Fruit fly (Drosophila melanogaster) whole organism, embryonic: ENCODE data around the gene Syx8.

Experiments used
- Adf1 ChIP-seq: fragments of 200-800 bp; sonication (Bioruptor generic); IDR thresholded peaks from 2 replicates; pipeline ENCODE4 v1.3.6; 2022; ENCODE audit warnings: missing biosample characterization, missing genetic modification characterization
- Asciz ChIP-seq: fragments of 200-800 bp; sonication (Bioruptor generic); optimal IDR thresholded peaks from 2 replicates; lab custom pipeline; 2017; ENCODE audit warnings: missing biosample characterization, mild to moderate bottlenecking, missing genetic modification characterization, missing genetic modification reagents
- Awh ChIP-seq: fragments of 200-800 bp; sonication (Bioruptor generic); IDR thresholded peaks from 2 replicates; pipeline ENCODE4, ENCODE4 v1.3.6; 2022; ENCODE audit warnings: missing biosample characterization, missing genetic modification characterization
- CG10209 ChIP-seq: fragments of 200-800 bp; sonication (Bioruptor generic); optimal IDR thresholded peaks from 3 replicates; lab custom pipeline; 2017; ENCODE audit warnings: missing biosample characterization, mild to moderate bottlenecking, missing genetic modification characterization, missing genetic modification reagents
- CG10431 ChIP-seq: fragments of 200-800 bp; sonication (Bioruptor generic); optimal IDR thresholded peaks from 3 replicates; lab custom pipeline; 2018; ENCODE audit warnings: missing biosample characterization, mild to moderate bottlenecking, missing genetic modification characterization
- CG11695 ChIP-seq: fragments of 200-800 bp; sonication (Bioruptor generic); IDR thresholded peaks from 3 replicates; pipeline ENCODE4 v1.3.6; 2022; ENCODE audit warnings: missing biosample characterization, missing genetic modification characterization
- CG12071 ChIP-seq: fragments of 200-800 bp; sonication (Bioruptor generic); optimal IDR thresholded peaks from 3 replicates; lab custom pipeline; 2018; ENCODE audit warnings: missing biosample characterization, mild to moderate bottlenecking, missing genetic modification characterization
- CG14050 ChIP-seq: fragments of 200-800 bp; sonication (Bioruptor generic); IDR thresholded peaks from 3 replicates; pipeline ENCODE4 v1.3.6; 2022; ENCODE audit warnings: missing biosample characterization, missing genetic modification characterization
- CG14441 ChIP-seq: fragments of 200-800 bp; sonication (Bioruptor generic); IDR thresholded peaks from 2 replicates; pipeline ENCODE4 v1.3.6; 2022; ENCODE audit warnings: missing biosample characterization, missing genetic modification characterization
- CG15269 ChIP-seq: fragments of 200-800 bp; sonication (Bioruptor generic); optimal IDR thresholded peaks from 2 replicates; lab custom pipeline; 2018; ENCODE audit warnings: missing biosample characterization, mild to moderate bottlenecking, missing genetic modification characterization, moderate library complexity
- CG16779 ChIP-seq: fragments of 200-800 bp; sonication (Bioruptor generic); IDR thresholded peaks from 2 replicates; pipeline ENCODE4 v1.3.6; 2022; ENCODE audit warnings: missing biosample characterization, missing genetic modification characterization
- CG17802 ChIP-seq: fragments of 200-800 bp; sonication (Bioruptor generic); optimal IDR thresholded peaks from 2 replicates; lab custom pipeline; 2018; ENCODE audit warnings: missing biosample characterization, mild to moderate bottlenecking, missing genetic modification characterization, moderate library complexity
- CG3281 ChIP-seq: fragments of 200-800 bp; sonication (Bioruptor generic); optimal IDR thresholded peaks from 3 replicates; lab custom pipeline; 2017; ENCODE audit warnings: missing biosample characterization, mild to moderate bottlenecking, missing genetic modification characterization
- CG5180 ChIP-seq: fragments of 200-800 bp; sonication (Bioruptor generic); optimal IDR thresholded peaks from 3 replicates; lab custom pipeline; 2017; ENCODE audit warnings: missing biosample characterization, missing genetic modification characterization, mild to moderate bottlenecking, moderate library complexity, missing genetic modification reagents
- CG6689 ChIP-seq: fragments of 200-800 bp; sonication (Bioruptor generic); IDR thresholded peaks from 2 replicates; pipeline ENCODE4 v1.3.6; 2022; ENCODE audit warnings: missing biosample characterization, missing genetic modification characterization
- CG8765 ChIP-seq: fragments of 200-800 bp; sonication (Bioruptor generic); IDR thresholded peaks from 2 replicates; pipeline ENCODE4 v1.3.6; 2022; ENCODE audit warnings: missing biosample characterization, missing genetic modification characterization
- CG8924 ChIP-seq: fragments of 200-800 bp; optimal IDR thresholded peaks from 3 replicates; lab custom pipeline; 2019; ENCODE audit warnings: missing biosample characterization, mild to moderate bottlenecking, missing genetic modification characterization, moderate library complexity
- CG9437 ChIP-seq: fragments of 200-800 bp; sonication (Bioruptor generic); optimal IDR thresholded peaks from 2 replicates; lab custom pipeline; 2018; ENCODE audit warnings: missing biosample characterization, mild to moderate bottlenecking, missing genetic modification characterization
- CG9797 ChIP-seq: fragments of 200-800 bp; sonication (Bioruptor generic); optimal IDR thresholded peaks from 3 replicates; lab custom pipeline; 2018; ENCODE audit warnings: missing biosample characterization, mild to moderate bottlenecking, missing genetic modification characterization
- CG9876 ChIP-seq: fragments of 200-800 bp; sonication (Bioruptor generic); optimal IDR thresholded peaks from 2 replicates; lab custom pipeline; 2016; ENCODE audit warnings: missing biosample characterization, missing genetic modification characterization
- Dip3 ChIP-seq: fragments of 200-800 bp; sonication (Bioruptor generic); optimal IDR thresholded peaks from 3 replicates; lab custom pipeline; 2016; ENCODE audit warnings: missing biosample characterization, missing genetic modification characterization
- Ets97D ChIP-seq: fragments of 200-800 bp; sonication (Bioruptor generic); optimal IDR thresholded peaks from 3 replicates; lab custom pipeline; 2016; ENCODE audit warnings: missing biosample characterization, missing genetic modification characterization
- Fer2 ChIP-seq: fragments of 200-800 bp; sonication (Bioruptor generic); optimal IDR thresholded peaks from 2 replicates; lab custom pipeline; 2018; ENCODE audit warnings: missing biosample characterization, mild to moderate bottlenecking, missing genetic modification characterization, moderate library complexity
- Kr ChIP-seq: fragments of 200-800 bp; sonication (Bioruptor generic); optimal IDR thresholded peaks from 2 replicates; lab custom pipeline; 2017; ENCODE audit warnings: missing biosample characterization, mild to moderate bottlenecking, missing genetic modification characterization
- Mes4 ChIP-seq: fragments of 200-800 bp; sonication (Bioruptor generic); optimal IDR thresholded peaks from 2 replicates; lab custom pipeline; 2016; ENCODE audit warnings: missing biosample characterization, missing genetic modification characterization
- Myb ChIP-seq: fragments of 200-800 bp; sonication (Bioruptor generic); optimal IDR thresholded peaks from 2 replicates; lab custom pipeline; 2016; ENCODE audit warnings: missing biosample characterization, missing genetic modification characterization
- Neu2 ChIP-seq: fragments of 200-800 bp; sonication (Bioruptor generic); optimal IDR thresholded peaks from 3 replicates; lab custom pipeline; 2016; ENCODE audit warnings: missing biosample characterization, missing genetic modification characterization, borderline replicate concordance
- Sox102F ChIP-seq: fragments of 200-800 bp; sonication (Bioruptor generic); optimal IDR thresholded peaks from 2 replicates; lab custom pipeline; 2018; ENCODE audit warnings: missing biosample characterization, mild to moderate bottlenecking, missing genetic modification characterization, moderate library complexity
- Ssrp ChIP-seq: fragments of 200-800 bp; sonication (Bioruptor generic); optimal IDR thresholded peaks from 2 replicates; lab custom pipeline; 2018; ENCODE audit warnings: missing biosample characterization, mild to moderate bottlenecking, missing genetic modification characterization, moderate library complexity
- Vsx1 ChIP-seq: fragments of 200-800 bp; sonication (Bioruptor generic); optimal IDR thresholded peaks from 2 replicates; lab custom pipeline; 2017; ENCODE audit warnings: missing biosample characterization, mild to moderate bottlenecking, missing genetic modification characterization, missing genetic modification reagents
- YL-1 ChIP-seq: fragments of 200-800 bp; sonication (Bioruptor generic); optimal IDR thresholded peaks from 3 replicates; lab custom pipeline; 2017; ENCODE audit warnings: missing biosample characterization, mild to moderate bottlenecking, missing genetic modification characterization
- bigmax ChIP-seq: fragments of 200-800 bp; sonication (Bioruptor generic); optimal IDR thresholded peaks from 2 replicates; lab custom pipeline; 2018; ENCODE audit warnings: missing biosample characterization, mild to moderate bottlenecking, missing genetic modification characterization
- br ChIP-seq: fragments of >200 bp; optimal IDR thresholded peaks from 2 replicates; lab custom pipeline; 2017
- chif ChIP-seq, 2 experiments: fragments of 200-800 bp; sonication (Bioruptor generic); optimal IDR thresholded peaks; 3 replicates each; lab custom pipeline; 2016; ENCODE audit warnings: missing biosample characterization in 2 of 2, missing genetic modification characterization in 2 of 2
- danr ChIP-seq: fragments of 200-800 bp; sonication (Bioruptor generic); IDR thresholded peaks from 2 replicates; pipeline ENCODE4 v1.3.6; 2022; ENCODE audit warnings: missing biosample characterization, missing genetic modification characterization
- dm ChIP-seq: fragments of 200-800 bp; sonication (Bioruptor generic); optimal IDR thresholded peaks from 3 replicates; lab custom pipeline; 2016; ENCODE audit warnings: missing biosample characterization, missing genetic modification characterization
- dpn ChIP-seq, 2 experiments: fragments of 200-800 bp; sonication (Bioruptor generic); optimal IDR thresholded peaks; 3 replicates each; lab custom pipeline; 2016; ENCODE audit warnings: missing biosample characterization in 2 of 2, missing genetic modification characterization in 2 of 2
- exex ChIP-seq: fragments of 200-800 bp; sonication (Bioruptor generic); optimal IDR thresholded peaks from 4 replicates; lab custom pipeline; 2018; ENCODE audit warnings: missing biosample characterization, mild to moderate bottlenecking, missing genetic modification characterization, moderate library complexity
- gfzf ChIP-seq: fragments of 200-800 bp; sonication (Bioruptor generic); optimal IDR thresholded peaks from 2 replicates; lab custom pipeline; 2016; ENCODE audit warnings: missing biosample characterization, mild to moderate bottlenecking, missing genetic modification characterization, moderate library complexity
- kni ChIP-seq: fragments of 200-800 bp; sonication (Bioruptor generic); optimal IDR thresholded peaks from 3 replicates; lab custom pipeline; 2017; ENCODE audit warnings: mild to moderate bottlenecking, missing biosample characterization, missing genetic modification reagents, missing genetic modification characterization
- knrl ChIP-seq: fragments of 200-800 bp; sonication (Bioruptor generic); IDR thresholded peaks from 3 replicates; pipeline ENCODE4 v1.3.6; 2022; ENCODE audit warnings: missing biosample characterization, missing genetic modification characterization; ENCODE audit not compliant: partially characterized antibody
- lab ChIP-seq: fragments of 200-800 bp; sonication (Bioruptor generic); optimal IDR thresholded peaks from 3 replicates; lab custom pipeline; 2017; ENCODE audit warnings: missing biosample characterization, missing genetic modification characterization, mild to moderate bottlenecking, moderate library complexity, missing genetic modification reagents
- lbe ChIP-seq: fragments of 200-800 bp; sonication (Bioruptor generic); optimal IDR thresholded peaks from 2 replicates; lab custom pipeline; 2016; ENCODE audit warnings: missing biosample characterization, mild to moderate bottlenecking, missing genetic modification characterization
- lola ChIP-seq, 3 experiments: fragments of >200 bp in 2 of 3; fragments of 200-800 bp in 1 of 3; sonication (Bioruptor generic) in 1 of 3; optimal IDR thresholded peaks; 2 replicates each; lab custom pipeline; 2017 to 2019; ENCODE audit warnings: missing biosample characterization in 3 of 3, missing genetic modification characterization in 3 of 3, mild to moderate bottlenecking in 1 of 3, moderate library complexity in 1 of 3
- pros ChIP-seq: fragments of 200-800 bp; sonication (Bioruptor generic); optimal IDR thresholded peaks from 3 replicates; lab custom pipeline; 2019; ENCODE audit warnings: missing biosample characterization, mild to moderate bottlenecking, missing genetic modification characterization, moderate library complexity
- sd ChIP-seq: fragments of 200-800 bp; sonication (Bioruptor generic); optimal IDR thresholded peaks from 3 replicates; lab custom pipeline; 2018; ENCODE audit warnings: missing biosample characterization, mild to moderate bottlenecking, missing genetic modification characterization, moderate library complexity
- slbo ChIP-seq: fragments of 200-800 bp; sonication (Bioruptor generic); IDR thresholded peaks from 2 replicates; pipeline ENCODE4 v1.3.6; 2022; ENCODE audit warnings: missing biosample characterization, missing genetic modification characterization
- stc ChIP-seq: fragments of 200-800 bp; sonication (Bioruptor generic); IDR thresholded peaks from 2 replicates; pipeline ENCODE4 v1.3.6; 2022; ENCODE audit warnings: missing biosample characterization, missing genetic modification characterization
- toy ChIP-seq: fragments of 200-800 bp; sonication (Bioruptor generic); IDR thresholded peaks from 2 replicates; pipeline ENCODE4 v1.3.6; 2022; ENCODE audit warnings: missing biosample characterization, missing genetic modification characterization
- yki ChIP-seq: fragments of >200 bp; optimal IDR thresholded peaks from 3 replicates; lab custom pipeline; 2018
- zfh1 ChIP-seq: fragments of 200-800 bp; sonication (Bioruptor generic); IDR thresholded peaks from 3 replicates; pipeline ENCODE4 v1.3.6; 2022; ENCODE audit warnings: missing biosample characterization, missing genetic modification characterization

The Syx8 gene

dm6 chr3L:16612152-16612551, 25.3 kb upstream of the Syx8 start, which contains the start of gene CG4101 (continued):
- TF ChIP-seq Adf1 (GFP tag; lab: Robert Waterston, UW) (peak; percentile 51), CG10209 (GFP tag; lab: Kevin White, UChicago) (peak; percentile 74), CG9876 (peak; percentile 68), pros (GFP tag; lab: Kevin White, UChicago) (no peak), Fer2 (tag; lab: Kevin White, UChicago) (peak; percentile 65), Ets97D (GFP tag; lab: Kevin White, UChicago) (peak; percentile 79), CG15269 (tag; lab: Kevin White, UChicago) (peak; percentile 82), Awh (GFP tag; lab: Robert Waterston, UW) (no peak), CG14441 (GFP tag; lab: Robert Waterston, UW) (peak; percentile 81), CG3281 (GFP tag; lab: Kevin White, UChicago) (peak; percentile 90), lab (GFP tag; lab: Kevin White, UChicago) (peak; percentile 79), CG12071 (peak; percentile 15), Neu2 (no peak), dm (GFP tag; lab: Kevin White, UChicago) (peak; percentile 27), toy (0 out of 2 replicates have a peak, but pooled peaks have one; percentile 18), bigmax (GFP tag; lab: Kevin White, UChicago) (no peak), br (lab: Kevin White, UChicago) (no peak), lola (GFP tag; optimal IDR thresholded peaks at IDR 0.05; lab: Kevin White, UChicago) (peak in 1 of 3 experiments; percentile 73), danr (GFP tag; lab: Robert Waterston, UW) (peak; percentile 57), kni (GFP tag; lab: Kevin White, UChicago) (peak; percentile 4), Dip3 (GFP tag; lab: Kevin White, UChicago) (peak; percentile 96), zfh1 (GFP tag; lab: Robert Waterston, UW) (peak; percentile 76), CG5180 (GFP tag; lab: Kevin White, UChicago) (no peak), Ssrp (tag; lab: Kevin White, UChicago) (peak; percentile 75), CG8924 (peak; percentile 85), CG10431 (no peak), dpn (GFP tag; optimal IDR thresholded peaks at IDR 0.05; lab: Kevin White, UChicago) (peak; percentile 82 to 84), Myb (GFP tag; lab: Kevin White, UChicago) (peak; percentile 62), Asciz (GFP tag; lab: Kevin White, UChicago) (peak; percentile 51), Mes4 (GFP tag; lab: Kevin White, UChicago) (peak; percentile 54), exex (tag; lab: Kevin White, UChicago) (peak; percentile 53), Vsx1 (peak; percentile 11), lbe (GFP tag; lab: Kevin White, UChicago) (peak; percentile 78), chif (GFP tag; optimal IDR thresholded peaks at IDR 0.05; lab: Kevin White, UChicago) (peak; percentile 54 to 79), Kr (GFP tag; lab: Kevin White, UChicago) (no peak), Sox102F (GFP tag; lab: Kevin White, UChicago) (peak; percentile 81), gfzf (GFP tag; lab: Kevin White, UChicago) (peak; percentile 72), CG17802 (tag; lab: Kevin White, UChicago) (peak; percentile 50), slbo (peak; percentile 89), CG8765 (GFP tag; lab: Robert Waterston, UW) (peak; percentile 65), CG11695 (GFP tag; lab: Robert Waterston, UW) (peak; percentile 59; the same call in 1 of the 3 replicates), knrl (GFP tag; lab: Robert Waterston, UW) (peak; percentile 80), yki (no peak), CG9437 (GFP tag; lab: Kevin White, UChicago) (peak; percentile 37), CG6689 (peak; percentile 77), stc (GFP tag; lab: Robert Waterston, UW) (0 out of 2 replicates have a peak, but pooled peaks have one; percentile 28), YL-1 (GFP tag; lab: Kevin White, UChicago) (peak; percentile 79), CG14050 (GFP tag; lab: Robert Waterston, UW) (peak; percentile 71), CG16779 (GFP tag; lab: Robert Waterston, UW) (0 out of 2 replicates have a peak, but pooled peaks have one; percentile 13), CG9797 (GFP tag; lab: Kevin White, UChicago) (peak; percentile 69), sd (tag; lab: Kevin White, UChicago) (peak; percentile 99)
